Fruit fly (Drosophila melanogaster): ENCODE results near the gene CG14864.
A peak's percentile ranks its signal among the peaks of the same experiment; 100 is the strongest.

CG14864 gene

dm6 chr3R:15222973-15223372 lies 45.4 kb downstream of the CG14864 start, which contains the start of gene Polr2G:
Gene Polr2G (minus strand): TSS chr3R:15223180.
- TF ChIP-seq bab1 (GFP tag; optimal IDR thresholded peaks at IDR 0.05) (peak; percentile 30), CG1620 (GFP tag; optimal IDR thresholded peaks at IDR 0.05) (no peak)

- TF ChIP-seq CG14711 (tag; optimal IDR thresholded peaks at IDR 0.05) (peak; percentile 91), CG7045 (GFP tag; optimal IDR thresholded peaks at IDR 0.05) (peak; percentile 93), toe (GFP tag; optimal IDR thresholded peaks at IDR 0.05) (peak; percentile 95), bab1 (GFP tag; optimal IDR thresholded peaks at IDR 0.05) (peak; percentile 74), CG1620 (GFP tag; optimal IDR thresholded peaks at IDR 0.05) (peak; percentile 83), cnc (optimal IDR thresholded peaks at IDR 0.05) (no peak), Clk (GFP tag; optimal IDR thresholded peaks at IDR 0.05) (peak; percentile 87), cic (GFP tag; optimal IDR thresholded peaks at IDR 0.05) (peak; percentile 48), tj (GFP tag; optimal IDR thresholded peaks at IDR 0.05) (peak; percentile 54), ovo (GFP tag; optimal IDR thresholded peaks at IDR 0.05) (no peak), Hr96 (GFP tag; optimal IDR thresholded peaks at IDR 0.05) (no peak), kay (GFP tag; ENCODE audit: borderline replicate concordance) (no peak), CG7101 (tag; optimal IDR thresholded peaks at IDR 0.05) (peak; percentile 89), Mnt (GFP tag; optimal IDR thresholded peaks at IDR 0.05) (peak; percentile 82), CG5204 (GFP tag; optimal IDR thresholded peaks at IDR 0.05) (no peak), pad (GFP tag; optimal IDR thresholded peaks at IDR 0.05) (peak; percentile 83), CG33017 (tag; optimal IDR thresholded peaks at IDR 0.05) (peak; percentile 89), CG12768 (GFP tag; optimal IDR thresholded peaks at IDR 0.05) (peak; percentile 96), CG11617 (GFP tag; optimal IDR thresholded peaks at IDR 0.05) (peak; percentile 87), Crg-1 (GFP tag; optimal IDR thresholded peaks at IDR 0.05) (peak; percentile 53)
Measured at dm6 chr3R:15218824-15219576, 49.3 kb downstream of the CG14864 start, which contains the start of the genes SIDL and CG12241. Gene SIDL (minus strand): TSS chr3R:15218874. Gene CG12241 (plus strand): TSS chr3R:15219256.
